Fruit fly (Drosophila melanogaster) whole organism, embryonic: ENCODE results near the gene CG11458.

ENCODE experiments used
- Abd-B ChIP-seq: fragments of 200-800 bp; sonication (Bioruptor generic); optimal IDR thresholded peaks from 2 replicates; lab custom pipeline; 2018; ENCODE audit warnings: missing biosample characterization, mild to moderate bottlenecking, missing genetic modification characterization, moderate library complexity
- CG10321 ChIP-seq: fragments of 200-800 bp; sonication (Bioruptor generic); IDR thresholded peaks from 2 replicates; pipeline ENCODE4 v1.3.6; 2022; ENCODE audit warnings: missing biosample characterization, missing genetic modification characterization
- CG11696 ChIP-seq: fragments of 200-800 bp; sonication (Bioruptor generic); IDR thresholded peaks from 2 replicates; pipeline ENCODE4 v1.3.6; 2022; ENCODE audit warnings: missing biosample characterization, missing genetic modification characterization
- CG12104 ChIP-seq: fragments of 200-800 bp; sonication (Bioruptor generic); optimal IDR thresholded peaks from 3 replicates; lab custom pipeline; 2016; ENCODE audit warnings: missing biosample characterization, missing genetic modification characterization
- CG12942 ChIP-seq: fragments of 200-800 bp; sonication (Bioruptor generic); optimal IDR thresholded peaks from 3 replicates; lab custom pipeline; 2016; ENCODE audit warnings: missing biosample characterization, missing genetic modification characterization
- CG13624 ChIP-seq: fragments of 200-800 bp; sonication (Bioruptor generic); optimal IDR thresholded peaks from 2 replicates; lab custom pipeline; 2016; ENCODE audit warnings: missing biosample characterization, missing genetic modification characterization
- CG14667 ChIP-seq: fragments of 200-800 bp; sonication (Bioruptor generic); IDR thresholded peaks from 2 replicates; pipeline ENCODE4 v1.3.6; 2022; ENCODE audit warnings: missing biosample characterization, missing genetic modification characterization
- CG1529 ChIP-seq: fragments of 200-800 bp; sonication (Bioruptor generic); optimal IDR thresholded peaks from 3 replicates; lab custom pipeline; 2018; ENCODE audit warnings: missing biosample characterization, missing genetic modification characterization
- CG15601 ChIP-seq: fragments of 200-800 bp; sonication (Bioruptor generic); optimal IDR thresholded peaks from 3 replicates; lab custom pipeline; 2019; ENCODE audit warnings: missing biosample characterization, mild to moderate bottlenecking, missing genetic modification characterization, moderate library complexity
- CG1603 ChIP-seq: fragments of 200-800 bp; sonication (Bioruptor generic); optimal IDR thresholded peaks from 2 replicates; lab custom pipeline; 2019; ENCODE audit warnings: missing biosample characterization, mild to moderate bottlenecking, missing genetic modification characterization, moderate library complexity
- CG18764 ChIP-seq: fragments of 200-800 bp; sonication (Bioruptor generic); optimal IDR thresholded peaks from 3 replicates; lab custom pipeline; 2016; ENCODE audit warnings: missing biosample characterization, missing genetic modification characterization
- CG2712 ChIP-seq: fragments of 200-800 bp; optimal IDR thresholded peaks from 3 replicates; lab custom pipeline; 2019; ENCODE audit warnings: missing biosample characterization, mild to moderate bottlenecking, missing genetic modification characterization, moderate library complexity
- CG33213 ChIP-seq: fragments of 200-800 bp; sonication (Bioruptor generic); optimal IDR thresholded peaks from 3 replicates; lab custom pipeline; 2016; ENCODE audit warnings: missing biosample characterization, missing genetic modification characterization
- CG3995 ChIP-seq: fragments of 200-800 bp; sonication (Bioruptor generic); optimal IDR thresholded peaks from 3 replicates; lab custom pipeline; 2016; ENCODE audit warnings: missing biosample characterization, missing genetic modification characterization
- CG4360 ChIP-seq: fragments of 200-800 bp; sonication (Bioruptor generic); IDR thresholded peaks from 2 replicates; pipeline ENCODE4 v1.3.6; 2022; ENCODE audit warnings: missing biosample characterization, missing genetic modification characterization
- CG6791 ChIP-seq: fragments of 200-800 bp; sonication (Bioruptor generic); IDR thresholded peaks from 3 replicates; pipeline ENCODE4 v1.3.6; 2022; ENCODE audit warnings: missing biosample characterization, missing genetic modification characterization; ENCODE audit not compliant: partially characterized antibody
- CG7357 ChIP-seq: fragments of 200-800 bp; sonication (Bioruptor generic); IDR thresholded peaks from 3 replicates; pipeline ENCODE4 v1.3.6; 2022; ENCODE audit warnings: missing biosample characterization, missing genetic modification characterization
- CkIIα-i1 ChIP-seq: fragments of 200-800 bp; sonication (Bioruptor generic); IDR thresholded peaks from 2 replicates; pipeline ENCODE4 v1.3.6; 2022; ENCODE audit warnings: missing biosample characterization, missing genetic modification characterization
- Dbx ChIP-seq: fragments of 200-800 bp; sonication (Bioruptor generic); IDR thresholded peaks from 3 replicates; pipeline ENCODE4 v1.3.6; 2022; ENCODE audit warnings: missing biosample characterization, missing genetic modification characterization
- Hey ChIP-seq: fragments of 200-800 bp; sonication (Bioruptor generic); optimal IDR thresholded peaks from 3 replicates; lab custom pipeline; 2018; ENCODE audit warnings: missing biosample characterization, mild to moderate bottlenecking, missing genetic modification characterization
- HmgZ ChIP-seq: fragments of 200-800 bp; sonication (Bioruptor generic); optimal IDR thresholded peaks from 2 replicates; lab custom pipeline; 2018; ENCODE audit warnings: missing biosample characterization, mild to moderate bottlenecking, missing genetic modification characterization
- Hmx ChIP-seq: fragments of 200-800 bp; sonication (Bioruptor generic); optimal IDR thresholded peaks from 2 replicates; lab custom pipeline; 2016; ENCODE audit warnings: missing biosample characterization, missing genetic modification characterization
- Nf-YB ChIP-seq: fragments of 200-800 bp; sonication (Bioruptor generic); optimal IDR thresholded peaks from 3 replicates; lab custom pipeline; 2019; ENCODE audit warnings: missing biosample characterization, mild to moderate bottlenecking, missing genetic modification characterization, moderate library complexity
- Nf-YC ChIP-seq: fragments of 200-800 bp; optimal IDR thresholded peaks from 3 replicates; lab custom pipeline; 2019; ENCODE audit warnings: missing biosample characterization, mild to moderate bottlenecking, missing genetic modification characterization, moderate library complexity
- Rx ChIP-seq: fragments of 200-800 bp; sonication (Bioruptor generic); IDR thresholded peaks from 2 replicates; pipeline ENCODE4 v1.3.6; 2022; ENCODE audit warnings: missing biosample characterization, missing genetic modification characterization
- Six4 ChIP-seq: fragments of 200-800 bp; sonication (Bioruptor generic); optimal IDR thresholded peaks from 2 replicates; lab custom pipeline; 2016; ENCODE audit warnings: missing biosample characterization, missing genetic modification characterization
- Xrp1 ChIP-seq: fragments of 200-800 bp; sonication (Bioruptor generic); IDR thresholded peaks from 2 replicates; pipeline ENCODE4 v1.3.6; 2022; ENCODE audit warnings: missing biosample characterization, missing genetic modification characterization
- ase ChIP-seq: fragments of 200-800 bp; sonication (Bioruptor generic); IDR thresholded peaks from 3 replicates; pipeline ENCODE4 v1.3.6; 2022; ENCODE audit warnings: missing biosample characterization, missing genetic modification characterization
- bcd ChIP-seq: fragments of 200-800 bp; sonication (Bioruptor generic); optimal IDR thresholded peaks from 2 replicates; lab custom pipeline; 2017; ENCODE audit warnings: missing biosample characterization, mild to moderate bottlenecking, missing genetic modification characterization
- bigmax ChIP-seq: fragments of 200-800 bp; sonication (Bioruptor generic); optimal IDR thresholded peaks from 2 replicates; lab custom pipeline; 2018; ENCODE audit warnings: missing biosample characterization, mild to moderate bottlenecking, missing genetic modification characterization
- bsh ChIP-seq, 2 experiments: fragments of 200-800 bp; sonication (Bioruptor generic); optimal IDR thresholded peaks; 2 replicates each; lab custom pipeline; 2017 to 2018; ENCODE audit warnings: mild to moderate bottlenecking in 2 of 2, missing biosample characterization in 2 of 2, missing genetic modification characterization in 2 of 2, moderate library complexity in 1 of 2
- caup ChIP-seq: fragments of 200-800 bp; sonication (Bioruptor generic); optimal IDR thresholded peaks from 3 replicates; lab custom pipeline; 2017; ENCODE audit warnings: missing biosample characterization, mild to moderate bottlenecking, missing genetic modification characterization, moderate library complexity; ENCODE audit not compliant: severe bottlenecking
- danr ChIP-seq: fragments of 200-800 bp; sonication (Bioruptor generic); IDR thresholded peaks from 2 replicates; pipeline ENCODE4 v1.3.6; 2022; ENCODE audit warnings: missing biosample characterization, missing genetic modification characterization
- dmrt11E ChIP-seq: fragments of 200-800 bp; sonication (Bioruptor generic); optimal IDR thresholded peaks from 3 replicates; lab custom pipeline; 2018; ENCODE audit warnings: missing biosample characterization, mild to moderate bottlenecking, missing genetic modification characterization, moderate library complexity
- gsb-n ChIP-seq: fragments of 200-800 bp; sonication (Bioruptor generic); optimal IDR thresholded peaks from 3 replicates; lab custom pipeline; 2018; ENCODE audit warnings: missing biosample characterization, mild to moderate bottlenecking, missing genetic modification characterization
- hb ChIP-seq: fragments of 200-800 bp; sonication (Bioruptor generic); IDR thresholded peaks from 3 replicates; pipeline ENCODE4 v1.3.6; 2022; ENCODE audit warnings: missing biosample characterization, missing genetic modification characterization; ENCODE audit not compliant: partially characterized antibody
- insv ChIP-seq, 2 experiments: fragments of 200-800 bp; sonication (Bioruptor generic); optimal IDR thresholded peaks; 3 replicates each; lab custom pipeline; 2016 to 2018; ENCODE audit warnings: missing biosample characterization in 2 of 2, missing genetic modification characterization in 2 of 2
- luna ChIP-seq: fragments of 200-800 bp; sonication (Bioruptor generic); optimal IDR thresholded peaks from 2 replicates; lab custom pipeline; 2016; ENCODE audit warnings: missing biosample characterization, missing genetic modification characterization
- nerfin-2 ChIP-seq: fragments of 200-800 bp; sonication (Bioruptor generic); IDR thresholded peaks from 2 replicates; pipeline ENCODE4 v1.3.6; 2022; ENCODE audit warnings: missing biosample characterization, missing genetic modification characterization; ENCODE audit not compliant: partially characterized antibody
- nom ChIP-seq: fragments of 200-800 bp; sonication (Bioruptor generic); optimal IDR thresholded peaks from 2 replicates; lab custom pipeline; 2017; ENCODE audit warnings: missing biosample characterization, missing genetic modification characterization, mild to moderate bottlenecking, moderate library complexity, missing genetic modification reagents
- oc ChIP-seq: fragments of 200-800 bp; sonication (Bioruptor generic); optimal IDR thresholded peaks from 2 replicates; lab custom pipeline; 2018; ENCODE audit warnings: missing biosample characterization, mild to moderate bottlenecking, missing genetic modification characterization, moderate library complexity
- prd ChIP-seq, 3 experiments: fragments of >200 bp in 2 of 3; fragments of 200-800 bp in 1 of 3; sonication (Bioruptor generic) in 1 of 3; optimal IDR thresholded peaks in 2 of 3; IDR thresholded peaks in 1 of 3; 2 replicates in 2 of 3; 3 replicates in 1 of 3; pipeline versions ENCODE4 v1.3.6 to Lab custom; 2017 to 2022; ENCODE audit warnings: missing biosample characterization in 1 of 3, missing genetic modification characterization in 1 of 3
- run ChIP-seq: fragments of 200-800 bp; sonication (Bioruptor generic); optimal IDR thresholded peaks from 3 replicates; lab custom pipeline; 2018; ENCODE audit warnings: missing biosample characterization, mild to moderate bottlenecking, missing genetic modification characterization
- sc ChIP-seq, 3 experiments: fragments of >200 bp in 2 of 3; fragments of 200-800 bp in 1 of 3; sonication (Bioruptor generic) in 1 of 3; optimal IDR thresholded peaks; 2 replicates in 2 of 3; 3 replicates in 1 of 3; lab custom pipeline; 2017; ENCODE audit warnings: mild to moderate bottlenecking in 1 of 3, missing biosample characterization in 1 of 3, missing genetic modification characterization in 1 of 3, missing genetic modification reagents in 1 of 3
- stwl ChIP-seq: fragments of 200-800 bp; sonication (Bioruptor generic); optimal IDR thresholded peaks from 3 replicates; lab custom pipeline; 2018; ENCODE audit warnings: missing biosample characterization, mild to moderate bottlenecking, missing genetic modification characterization, moderate library complexity
- tgo ChIP-seq: fragments of 200-800 bp; sonication (Bioruptor generic); IDR thresholded peaks from 3 replicates; pipeline ENCODE4 v1.3.6; 2022; ENCODE audit warnings: missing biosample characterization, missing genetic modification characterization
- tll ChIP-seq, 2 experiments: fragments of 200-800 bp in 1 of 2; fragments of >200 bp in 1 of 2; sonication (Bioruptor generic) in 1 of 2; optimal IDR thresholded peaks; 2 replicates each; lab custom pipeline; 2017 to 2019; ENCODE audit warnings: missing biosample characterization in 2 of 2, missing genetic modification characterization in 2 of 2, mild to moderate bottlenecking in 1 of 2, moderate library complexity in 1 of 2

The CG11458 gene

DNA sequence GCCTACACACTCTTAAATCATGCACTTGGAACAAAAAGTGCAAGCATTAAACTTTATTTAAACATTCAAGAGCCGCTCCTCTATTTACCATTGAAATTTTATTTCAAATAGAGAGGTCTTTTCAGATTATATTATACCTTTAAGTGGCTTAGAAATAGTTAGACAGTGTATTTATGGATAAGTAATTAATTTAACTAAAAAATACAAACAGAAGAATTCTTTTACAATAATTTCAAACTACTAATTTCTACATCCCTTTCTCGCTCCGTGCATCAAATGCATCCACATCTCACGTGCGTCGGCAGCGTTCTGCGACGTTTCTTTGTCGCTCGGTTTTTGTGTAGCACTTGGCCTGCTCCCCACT, 44.5 kb downstream of the CG11458 start (continued):
- TF ChIP-seq CG13624 = no peak
- TF ChIP-seq Abd-B (GFP tag; lab: Kevin White, UChicago) = peak; percentile 51
- peak; percentile 29 for TF ChIP-seq CG1603 (tag; lab: Kevin White, UChicago)
- no peak for TF ChIP-seq tll (GFP tag; optimal IDR thresholded peaks at IDR 0.05; lab: Kevin White, UChicago)
- TF ChIP-seq danr (GFP tag; lab: Robert Waterston, UW) = peak; percentile 45; the same call in 1 of the 2 replicates
- no peak for TF ChIP-seq CG18764
- TF ChIP-seq CG7357 (GFP tag; lab: Robert Waterston, UW) = peak; percentile 27; the same call in 1 of the 3 replicates
- TF ChIP-seq Nf-YC = no peak
- TF ChIP-seq CG33213 (GFP tag; lab: Kevin White, UChicago) = no peak
- TF ChIP-seq, all 482 proteins: peak for 197

DNA sequence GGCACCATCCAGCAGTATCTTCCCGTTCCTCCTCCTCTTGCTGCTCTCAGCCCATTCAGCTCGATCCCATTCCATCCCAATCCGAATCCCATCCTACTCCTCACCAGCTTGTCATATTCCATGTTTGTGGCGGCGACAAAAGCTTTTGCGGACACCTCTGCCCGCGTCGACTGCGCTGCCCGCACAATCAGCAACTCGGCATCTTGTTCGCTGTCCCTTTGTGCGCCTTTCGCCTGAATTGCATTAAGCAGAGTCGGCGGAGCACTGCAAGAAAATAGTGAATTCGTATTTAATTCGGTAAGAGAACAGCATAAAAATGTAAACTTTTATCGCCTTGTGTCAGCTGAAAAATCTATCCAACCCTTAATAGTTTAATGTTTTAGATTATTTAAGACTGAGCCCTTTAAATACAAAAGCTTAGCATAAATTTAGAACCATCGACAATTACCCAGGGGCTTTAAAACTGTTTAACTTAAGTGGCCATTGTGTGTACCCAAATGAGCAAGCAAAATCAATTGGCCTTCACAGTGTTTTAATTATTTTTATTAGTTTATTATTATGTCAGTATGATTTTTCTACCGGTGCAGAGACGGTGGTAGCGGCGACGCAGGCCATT, 45.0 kb downstream of the CG11458 start:
- TF ChIP-seq CG2712 (peak; percentile 53), caup (GFP tag; lab: Kevin White, UChicago) (no peak), run (no peak), CG14667 (GFP tag; lab: Robert Waterston, UW) (no peak), CG11696 (GFP tag; lab: Robert Waterston, UW) (no peak), CG6791 (GFP tag; lab: Robert Waterston, UW) (no peak), CG12942 (GFP tag; lab: Kevin White, UChicago) (no peak), CG4360 (GFP tag; lab: Robert Waterston, UW) (no peak), Hmx (GFP tag; lab: Kevin White, UChicago) (no peak), stwl (tag; lab: Kevin White, UChicago) (no peak), dmrt11E (tag; lab: Kevin White, UChicago) (no peak), HmgZ (tag; lab: Kevin White, UChicago) (no peak), Nf-YB (GFP tag; lab: Kevin White, UChicago) (no peak), oc (peak; percentile 2), CG10321 (GFP tag; lab: Robert Waterston, UW) (no peak), Xrp1 (GFP tag; lab: Robert Waterston, UW) (peak; percentile 37; the same call in 1 of the 2 replicates), tgo (GFP tag; lab: Robert Waterston, UW) (no peak), nerfin-2 (GFP tag; lab: Robert Waterston, UW) (no peak), CG12104 (GFP tag; lab: Kevin White, UChicago) (no peak), Rx (no peak), hb (GFP tag; lab: Robert Waterston, UW) (no peak), bsh (GFP tag; optimal IDR thresholded peaks at IDR 0.05; lab: Kevin White, UChicago) (peak; percentile 45 to 94), sc (optimal IDR thresholded peaks at IDR 0.05; lab: Kevin White, UChicago) (no peak), sc (GFP tag; optimal IDR thresholded peaks at IDR 0.05; lab: Kevin White, UChicago) (peak; percentile 61), insv (GFP tag; optimal IDR thresholded peaks at IDR 0.05; lab: Kevin White, UChicago) (no peak), bigmax (GFP tag; lab: Kevin White, UChicago) (no peak), CG1529 (GFP tag; lab: Kevin White, UChicago) (peak; percentile 16), Six4 (peak; percentile 2), CkIIα-i1 (GFP tag; lab: Robert Waterston, UW) (no peak), CG3995 (GFP tag; lab: Kevin White, UChicago) (no peak), bcd (peak; percentile 14), nom (peak; percentile 65), prd (optimal IDR thresholded peaks at IDR 0.05; lab: Kevin White, UChicago) (no peak), prd (GFP tag; IDR thresholded peaks at IDR 0.05; lab: Robert Waterston, UW) (no peak; the same call in 2 of the 3 replicates), CG7357 (GFP tag; lab: Robert Waterston, UW) (no peak), ase (GFP tag; lab: Robert Waterston, UW) (no peak), CG15601 (no peak), gsb-n (tag; lab: Kevin White, UChicago) (no peak), Hey (tag; lab: Kevin White, UChicago) (no peak), luna (GFP tag; lab: Kevin White, UChicago) (no peak), Dbx (GFP tag; lab: Robert Waterston, UW) (no peak)
